Worm (Caenorhabditis elegans) whole organism, L4/young adult: Measurements from ENCODE around the gene F20G2.5.

Experiments used
- W03F9.2 ChIP-seq: fragments of 150-350 bp; optimal IDR thresholded peaks from 2 replicates; lab custom pipeline; 2014; ENCODE audit warnings: missing biosample characterization, missing genetic modification characterization
- him-1 ChIP-seq: sonication (generic microtip); optimal IDR thresholded peaks from 2 replicates; lab custom pipeline; 2016; ENCODE audit warnings: missing genotype, missing genetic modification reagents, missing genetic modification characterization, missing compliant biosample characterization

DNA sequence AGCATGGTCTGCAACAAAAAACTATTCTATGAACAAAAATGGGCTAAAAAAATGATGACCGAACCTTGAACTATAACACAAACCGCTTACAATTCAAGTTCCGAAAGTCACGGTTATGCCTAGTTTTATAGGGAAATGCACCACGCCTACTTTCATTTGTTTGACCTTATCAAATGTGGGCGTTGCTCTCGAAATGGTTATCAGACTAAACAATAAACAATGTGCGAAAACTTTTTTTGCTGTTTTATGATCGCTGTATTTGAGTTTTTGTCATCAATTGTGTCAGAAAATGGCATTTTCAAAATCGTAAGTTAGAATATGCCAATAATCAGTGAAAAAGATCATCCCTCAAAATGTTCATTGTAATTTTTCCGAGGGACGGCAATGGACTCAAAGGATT is 35.2 kb upstream of the F20G2.5 start, which contains the start of gene F35E12.6:
- TF ChIP-seq him-1 (tag; lab: Kevin White, UChicago): no peak
- TF ChIP-seq W03F9.2 (tag; lab: Kevin White, UChicago): no peak
